Fruit fly (Drosophila melanogaster): ENCODE data around the gene indra.
A peak's percentile ranks its signal among the peaks of the same experiment; 100 is the strongest.

The indra gene

DNA sequence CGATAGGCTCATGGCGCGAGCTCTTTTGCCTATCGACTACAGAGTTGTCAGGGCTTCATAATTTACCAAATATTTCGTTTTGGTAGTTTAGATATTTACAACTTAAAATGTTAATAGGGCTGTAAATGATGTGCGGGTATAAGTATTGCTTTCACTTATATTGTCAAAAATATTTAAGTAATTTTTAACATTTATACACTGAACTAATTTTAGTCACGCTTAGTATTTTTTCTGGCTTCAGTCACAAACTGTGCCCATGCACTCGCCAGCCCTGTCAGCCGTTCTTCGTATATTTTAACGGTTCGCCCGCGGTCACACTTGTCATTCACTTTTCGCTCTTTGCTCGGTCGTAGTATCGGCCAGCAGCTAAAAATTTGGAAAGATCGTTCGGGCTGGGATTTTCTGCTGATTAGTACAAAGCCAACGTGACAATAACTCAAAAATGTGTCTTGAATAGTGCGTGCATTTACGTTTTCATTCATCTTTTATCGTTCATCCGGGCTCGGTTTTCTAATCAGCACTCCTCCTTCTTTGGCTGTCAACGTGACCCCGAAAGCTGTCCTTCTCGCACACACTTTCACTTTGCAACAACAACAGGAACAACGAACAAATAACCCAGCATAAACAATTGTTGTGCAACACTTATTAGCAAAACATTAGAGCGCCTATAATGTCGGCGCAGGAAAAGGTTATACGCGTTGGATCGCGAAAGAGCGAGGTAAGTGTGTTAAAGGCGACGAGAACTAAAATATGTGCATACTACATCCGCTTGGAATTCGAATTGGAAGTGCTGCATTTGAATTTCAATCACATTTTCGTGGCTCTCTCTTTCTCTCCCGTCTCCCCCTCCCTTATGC, 7.4 kb downstream of the indra start, which contains the start of the genes Hmbs and CG2211 (continued):
- TF ChIP-seq pum (GFP tag; optimal IDR thresholded peaks at IDR 0.05) (peak; percentile 75), tio (GFP tag; optimal IDR thresholded peaks at IDR 0.05) (no peak), lbe (GFP tag; optimal IDR thresholded peaks at IDR 0.05) (peak; percentile 86), CG33213 (GFP tag; optimal IDR thresholded peaks at IDR 0.05) (peak; percentile 89), E2f1 (GFP tag; IDR thresholded peaks at IDR 0.05) (peak; percentile 79), bab2 (GFP tag; optimal IDR thresholded peaks at IDR 0.05) (peak; percentile 93), ssp (GFP tag; IDR thresholded peaks at IDR 0.05) (peak; percentile 84), CG10959 (GFP tag; IDR thresholded peaks at IDR 0.05) (peak; percentile 67), CG30403 (GFP tag; optimal IDR thresholded peaks at IDR 0.05) (peak; percentile 89), CG2199 (GFP tag; IDR thresholded peaks at IDR 0.05) (no peak), ro (GFP tag; IDR thresholded peaks at IDR 0.05) (no peak), CG17361 (GFP tag; IDR thresholded peaks at IDR 0.05) (peak; percentile 82), Lhr (GFP tag; optimal IDR thresholded peaks at IDR 0.05) (peak; percentile 80), grn (GFP tag; optimal IDR thresholded peaks at IDR 0.05) (peak; percentile 32), luna (GFP tag; optimal IDR thresholded peaks at IDR 0.05) (peak; percentile 12), aop (GFP tag; IDR thresholded peaks at IDR 0.05) (peak; percentile 74), CG17568 (GFP tag; optimal IDR thresholded peaks at IDR 0.05) (no peak), ato (GFP tag; IDR thresholded peaks at IDR 0.05; ENCODE audit: partially characterized antibody) (no peak), Hr3 (GFP tag; optimal IDR thresholded peaks at IDR 0.05) (peak; percentile 88), CG10431 (GFP tag; optimal IDR thresholded peaks at IDR 0.05) (no peak), pita (GFP tag; optimal IDR thresholded peaks at IDR 0.05) (no peak), gt (GFP tag; IDR thresholded peaks at IDR 0.05) (no peak), Fer1 (GFP tag; optimal IDR thresholded peaks at IDR 0.05) (peak; percentile 88), ttk (GFP tag; IDR thresholded peaks at IDR 0.05) (peak; percentile 77), lab (GFP tag; optimal IDR thresholded peaks at IDR 0.05) (peak; percentile 94), CG11093 (GFP tag; IDR thresholded peaks at IDR 0.05) (peak; percentile 76; the same call in 2 of the 3 replicates), CG33557 (GFP tag; optimal IDR thresholded peaks at IDR 0.05) (peak; percentile 79), CG34422 (GFP tag; IDR thresholded peaks at IDR 0.05) (peak; percentile 88), bowl (GFP tag; IDR thresholded peaks at IDR 0.05) (peak; percentile 60; the same call in 1 of the 2 replicates), Nf-YC (tag; optimal IDR thresholded peaks at IDR 0.05) (peak; percentile 84), CG6813 (GFP tag; optimal IDR thresholded peaks at IDR 0.05) (peak; percentile 79), ERR (GFP tag; optimal IDR thresholded peaks at IDR 0.05) (peak; percentile 73), sug (tag; optimal IDR thresholded peaks at IDR 0.05) (peak; percentile 89), emc (GFP tag; optimal IDR thresholded peaks at IDR 0.05) (peak; percentile 68), dan (GFP tag; IDR thresholded peaks at IDR 0.05) (peak; percentile 36; the same call in 1 of the 2 replicates), CG4424 (GFP tag; optimal IDR thresholded peaks at IDR 0.05) (peak; percentile 92), chif (GFP tag; optimal IDR thresholded peaks at IDR 0.05) (peak; percentile 81 to 93), gce (GFP tag; IDR thresholded peaks at IDR 0.05) (peak; percentile 68; the same call in 2 of the 3 replicates), CG10274 (GFP tag; optimal IDR thresholded peaks at IDR 0.05) (no peak), ara (GFP tag; IDR thresholded peaks at IDR 0.05) (peak; percentile 78), CG10366 (GFP tag; IDR thresholded peaks at IDR 0.05) (peak; percentile 84), CG6254 (GFP tag; optimal IDR thresholded peaks at IDR 0.05) (peak; percentile 61), gfzf (GFP tag; optimal IDR thresholded peaks at IDR 0.05) (peak; percentile 94), D19A (tag; optimal IDR thresholded peaks at IDR 0.05) (peak; percentile 73), inv (GFP tag; IDR thresholded peaks at IDR 0.05; ENCODE audit: partially characterized antibody) (no peak; the same call in 1 of the 2 replicates), CG5953 (GFP tag; IDR thresholded peaks at IDR 0.05) (0 out of 2 replicates have a peak, but pooled peaks have one; percentile 25), Nf-YA (GFP tag; IDR thresholded peaks at IDR 0.05) (peak; percentile 77), Dek (tag; optimal IDR thresholded peaks at IDR 0.05) (peak; percentile 78), CG9817 (tag; optimal IDR thresholded peaks at IDR 0.05) (peak; percentile 81)

Data from whole organism, embryonic.